Worm (Caenorhabditis elegans) whole organism, mixed stage, embryonic: ENCODE results near the gene flp-5.
"Not testable (repeated sequence)": the region's sequence is repeated elsewhere in the genome, so short reads cannot be mapped to it uniquely, and the experiment has no call there.

Experiments
- M03D4.4 ChIP-seq: sonication (generic microtip); optimal IDR thresholded peaks from 2 replicates; lab custom pipeline; 2017; ENCODE audit warnings: mild to moderate bottlenecking, missing genetic modification characterization, missing compliant biosample characterization
- bed-3 ChIP-seq: fragments of 200-800 bp; sonication (Bioruptor generic); optimal IDR thresholded peaks from 3 replicates; lab custom pipeline; 2018; ENCODE audit warnings: mild to moderate bottlenecking, missing genetic modification characterization, moderate library complexity, missing compliant biosample characterization
- blmp-1 ChIP-seq: fragments of 150-350 bp; optimal IDR thresholded peaks from 2 replicates; lab custom pipeline; 2014; ENCODE audit warnings: missing biosample characterization, missing genetic modification characterization
- ceh-39 ChIP-seq: fragments of 150-350 bp; optimal IDR thresholded peaks from 2 replicates; lab custom pipeline; 2014; ENCODE audit warnings: missing biosample characterization, missing genetic modification characterization
- ceh-43 ChIP-seq: fragments of 200-800 bp; sonication (Bioruptor generic); optimal IDR thresholded peaks from 2 replicates; lab custom pipeline; 2018; ENCODE audit warnings: mild to moderate bottlenecking, missing genetic modification characterization, moderate library complexity, missing compliant biosample characterization
- ceh-83 ChIP-seq: fragments of 200-800 bp; sonication (Bioruptor generic); optimal IDR thresholded peaks from 2 replicates; lab custom pipeline; 2018; ENCODE audit warnings: mild to moderate bottlenecking, missing genetic modification characterization, missing compliant biosample characterization
- ces-1 ChIP-seq: fragments of 150-350 bp; optimal IDR thresholded peaks from 2 replicates; lab custom pipeline; 2014; ENCODE audit warnings: missing biosample characterization, missing genetic modification reagents, missing genetic modification characterization
- cnd-1 ChIP-seq: fragments of 200-800 bp; sonication (Bioruptor generic); optimal IDR thresholded peaks from 2 replicates; lab custom pipeline; 2018; ENCODE audit warnings: mild to moderate bottlenecking, missing genetic modification characterization, missing compliant biosample characterization
- drap-1 ChIP-seq: fragments of 200-800 bp; sonication (Bioruptor generic); optimal IDR thresholded peaks from 3 replicates; lab custom pipeline; 2018; ENCODE audit warnings: mild to moderate bottlenecking, missing genetic modification characterization, missing compliant biosample characterization
- elt-1 ChIP-seq: sonication (generic microtip); optimal IDR thresholded peaks from 2 replicates; lab custom pipeline; 2017; ENCODE audit warnings: missing genetic modification characterization, mild to moderate bottlenecking, missing compliant biosample characterization, antibody characterized with exemption, moderate library complexity, borderline replicate concordance; ENCODE audit not compliant: insufficient read depth
- elt-3 ChIP-seq: fragments of 150-350 bp; optimal IDR thresholded peaks from 2 replicates; lab custom pipeline; 2014; ENCODE audit warnings: missing biosample characterization, missing genetic modification characterization
- ham-2 ChIP-seq: fragments of 200-800 bp; sonication (Bioruptor generic); optimal IDR thresholded peaks from 2 replicates; lab custom pipeline; 2018; ENCODE audit warnings: mild to moderate bottlenecking, missing genetic modification characterization, missing compliant biosample characterization
- hlh-1 ChIP-seq: fragments of 150-350 bp; optimal IDR thresholded peaks from 2 replicates; lab custom pipeline; 2014; ENCODE audit warnings: missing biosample characterization, missing genetic modification reagents, missing genetic modification characterization
- lin-13 ChIP-seq: fragments of 150-350 bp; optimal IDR thresholded peaks from 2 replicates; lab custom pipeline; 2014; ENCODE audit warnings: missing biosample characterization, missing genetic modification characterization
- lin-32 ChIP-seq: fragments of 200-800 bp; sonication (Bioruptor generic); optimal IDR thresholded peaks from 2 replicates; lab custom pipeline; 2018; ENCODE audit warnings: mild to moderate bottlenecking, missing genetic modification characterization, missing compliant biosample characterization
- lsy-2 ChIP-seq: fragments of 150-350 bp; optimal IDR thresholded peaks from 2 replicates; lab custom pipeline; 2014; ENCODE audit warnings: missing biosample characterization, missing genetic modification characterization
- mab-5 ChIP-seq: fragments of 150-350 bp; optimal IDR thresholded peaks from 2 replicates; lab custom pipeline; 2014; ENCODE audit warnings: missing biosample characterization, missing genetic modification characterization
- mep-1 ChIP-seq: fragments of 150-350 bp; optimal IDR thresholded peaks from 2 replicates; lab custom pipeline; 2017; ENCODE audit warnings: missing biosample characterization, missing genetic modification reagents, missing genetic modification characterization, inconsistent platforms
- mls-2 ChIP-seq: sonication (generic microtip); optimal IDR thresholded peaks from 2 replicates; lab custom pipeline; 2016; ENCODE audit warnings: mild to moderate bottlenecking, missing genetic modification characterization, moderate library complexity, missing compliant biosample characterization
- nhr-12 ChIP-seq: fragments of 150-350 bp; optimal IDR thresholded peaks from 2 replicates; lab custom pipeline; 2014; ENCODE audit warnings: missing biosample characterization, missing genetic modification characterization
- nhr-2 ChIP-seq: fragments of 150-350 bp; optimal IDR thresholded peaks from 2 replicates; lab custom pipeline; 2014; ENCODE audit warnings: missing biosample characterization, missing genetic modification characterization
- nhr-237 ChIP-seq: fragments of 150-350 bp; optimal IDR thresholded peaks from 2 replicates; lab custom pipeline; 2014; ENCODE audit warnings: missing biosample characterization, missing genetic modification characterization
- nhr-28 ChIP-seq: fragments of 150-350 bp; optimal IDR thresholded peaks from 2 replicates; lab custom pipeline; 2014; ENCODE audit warnings: missing biosample characterization, missing genetic modification characterization
- nhr-76 ChIP-seq: sonication (generic microtip); optimal IDR thresholded peaks from 2 replicates; lab custom pipeline; 2017; ENCODE audit warnings: missing biosample characterization, missing genetic modification characterization
- pha-4 ChIP-seq: fragments of 150-350 bp; optimal IDR thresholded peaks from 2 replicates; lab custom pipeline; 2018; ENCODE audit warnings: missing biosample characterization, missing genetic modification reagents, missing genetic modification characterization
- sem-2 ChIP-seq: fragments of 200-800 bp; sonication (Bioruptor generic); optimal IDR thresholded peaks from 2 replicates; lab custom pipeline; 2018; ENCODE audit warnings: mild to moderate bottlenecking, missing genetic modification characterization, missing compliant biosample characterization
- snpc-4 ChIP-seq: fragments of 150-350 bp; optimal IDR thresholded peaks from 2 replicates; lab custom pipeline; 2014; ENCODE audit warnings: missing biosample characterization, missing genetic modification characterization
- sptf-1 ChIP-seq: sonication (generic microtip); optimal IDR thresholded peaks from 2 replicates; lab custom pipeline; 2017; ENCODE audit warnings: mild to moderate bottlenecking, missing genetic modification characterization, moderate library complexity, missing compliant biosample characterization
- tbx-8 ChIP-seq: fragments of 200-800 bp; sonication (Bioruptor generic); optimal IDR thresholded peaks from 2 replicates; lab custom pipeline; 2018; ENCODE audit warnings: mild to moderate bottlenecking, missing genetic modification characterization, moderate library complexity, missing compliant biosample characterization
- unc-120 ChIP-seq: sonication (generic microtip); optimal IDR thresholded peaks from 2 replicates; lab custom pipeline; 2017; ENCODE audit warnings: missing genetic modification characterization, missing compliant biosample characterization; ENCODE audit not compliant: poor library complexity, severe bottlenecking
- unc-39 ChIP-seq: fragments of 150-350 bp; optimal IDR thresholded peaks from 2 replicates; lab custom pipeline; 2014; ENCODE audit warnings: missing biosample characterization, missing genetic modification characterization
- unc-62 ChIP-seq: fragments of 150-350 bp; optimal IDR thresholded peaks from 2 replicates; lab custom pipeline; 2014; ENCODE audit warnings: missing biosample characterization, missing genetic modification reagents, missing genetic modification characterization
- zip-8 ChIP-seq: fragments of 150-350 bp; optimal IDR thresholded peaks from 2 replicates; lab custom pipeline; 2014; ENCODE audit warnings: missing biosample characterization, missing genetic modification characterization
- ztf-11 ChIP-seq: fragments of 150-350 bp; optimal IDR thresholded peaks from 2 replicates; lab custom pipeline; 2014; ENCODE audit warnings: missing biosample characterization, missing genetic modification characterization

flp-5 gene

ce11 chrX:8523000-8523399 lies 5.0 kb upstream of the flp-5 start:
- no peak for TF ChIP-seq unc-120 (tag; lab: Kevin White, UChicago)
- no peak for TF ChIP-seq ztf-11
- TF ChIP-seq elt-3 (tag; lab: Kevin White, UChicago): no peak
- TF ChIP-seq pha-4 (tag; lab: Kevin White, UChicago): no peak
- no peak for TF ChIP-seq elt-1
- no peak for TF ChIP-seq nhr-2 (tag; lab: Kevin White, UChicago)
- no peak for TF ChIP-seq mep-1
- no peak for TF ChIP-seq ces-1 (GFP tag; lab: Kevin White, UChicago)
- TF ChIP-seq unc-39 (tag; lab: Kevin White, UChicago): no peak
- TF ChIP-seq snpc-4 (tag; lab: Kevin White, UChicago): no peak
- no peak for TF ChIP-seq mab-5 (tag; lab: Kevin White, UChicago)
- TF ChIP-seq lin-32 (GFP tag; lab: Kevin White, UChicago): no peak

DNA sequence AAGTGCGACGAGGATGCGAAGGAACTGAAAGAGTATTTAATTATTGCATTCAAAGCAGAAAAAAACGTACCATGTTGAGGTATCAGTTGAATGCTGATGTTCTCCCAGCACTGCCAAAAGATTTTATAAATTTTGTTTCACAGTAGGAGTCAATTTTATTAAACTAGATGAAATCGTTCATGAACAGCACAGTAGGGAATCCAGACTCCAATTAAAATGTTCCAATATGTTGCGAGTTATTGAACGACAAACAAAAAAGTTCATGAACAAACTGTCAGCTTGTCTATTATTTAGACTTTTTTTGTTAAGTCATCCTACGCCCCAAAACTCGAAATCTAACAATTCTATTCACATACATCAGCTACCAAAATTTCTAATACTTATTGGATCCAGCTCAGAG lies 7.0 kb downstream of the flp-5 start, which contains the start of gene nspc-1:
TSS of gene nspc-1 (minus strand) at position 101 of the 400 bp plus-strand sequence.
- TF ChIP-seq ceh-83; mab-5 (tag; lab: Kevin White, UChicago); ztf-11: not testable (repeated sequence)

DNA sequence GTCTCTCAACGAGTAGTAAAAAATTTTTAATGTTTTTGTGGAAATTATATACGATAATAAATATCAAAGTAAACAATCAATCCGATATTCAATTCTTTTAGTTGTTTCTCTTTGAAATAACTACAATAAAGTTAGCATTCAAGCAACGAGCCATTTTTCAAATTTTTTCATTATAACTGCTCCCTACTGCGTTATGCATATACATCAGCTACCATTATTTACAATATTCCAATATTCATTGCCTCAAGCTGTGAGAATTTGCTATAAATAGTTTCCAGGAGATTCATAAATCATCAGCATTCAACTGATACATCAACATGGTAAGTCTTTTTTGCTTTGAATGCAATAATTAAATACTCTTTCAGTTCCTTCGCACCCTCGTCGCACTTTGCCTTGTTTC lies 8.7 kb downstream of the flp-5 start, which contains the start of gene nspc-3:
TSS of gene nspc-3 (plus strand) at position 301 of the 400 bp plus-strand sequence.
- TF ChIP-seq lin-32 (GFP tag; lab: Kevin White, UChicago) (no peak), nhr-237 (tag; lab: Kevin White, UChicago) (no peak), nhr-2 (tag; lab: Kevin White, UChicago) (no peak), sem-2 (GFP tag; lab: Kevin White, UChicago) (no peak), lin-13 (tag; lab: Kevin White, UChicago) (no peak), ceh-83 (no peak), unc-39 (tag; lab: Kevin White, UChicago) (no peak), nhr-28 (tag; lab: Kevin White, UChicago) (no peak), blmp-1 (no peak), elt-3 (tag; lab: Kevin White, UChicago) (no peak)

DNA sequence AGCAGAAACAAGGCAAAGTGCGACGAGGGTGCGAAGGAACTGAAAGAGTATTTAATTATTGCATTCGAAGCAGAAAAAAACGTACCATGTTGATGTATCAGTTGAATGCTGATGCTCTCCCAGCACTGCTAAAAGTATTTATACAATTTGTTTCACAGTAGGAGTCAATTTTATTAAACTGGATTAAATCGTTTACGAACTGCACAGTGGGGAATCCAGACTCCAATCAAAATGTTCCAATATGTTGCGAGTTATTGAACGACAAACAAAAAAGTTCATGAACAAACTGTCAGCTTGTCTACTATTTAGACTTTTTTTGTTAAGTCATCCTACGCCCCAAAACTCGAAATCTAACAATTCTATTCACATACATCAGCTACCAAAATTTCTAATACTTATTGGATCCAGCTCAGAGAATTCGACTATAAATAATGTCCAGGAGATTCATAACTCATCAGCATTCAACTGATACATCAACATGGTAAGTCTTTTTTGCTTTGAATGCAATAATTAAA lies 10.3 kb downstream of the flp-5 start, which contains the start of the genes nspc-4 and nspc-5:
TSS of gene nspc-4 (minus strand) at position 101 of the 515 bp plus-strand sequence.
TSS of gene nspc-5 (plus strand) at position 465 of the 515 bp plus-strand sequence.
- TF ChIP-seq ceh-43 (GFP tag; lab: Kevin White, UChicago); unc-120 (tag; lab: Kevin White, UChicago); lin-13 (tag; lab: Kevin White, UChicago): not testable (repeated sequence)

DNA sequence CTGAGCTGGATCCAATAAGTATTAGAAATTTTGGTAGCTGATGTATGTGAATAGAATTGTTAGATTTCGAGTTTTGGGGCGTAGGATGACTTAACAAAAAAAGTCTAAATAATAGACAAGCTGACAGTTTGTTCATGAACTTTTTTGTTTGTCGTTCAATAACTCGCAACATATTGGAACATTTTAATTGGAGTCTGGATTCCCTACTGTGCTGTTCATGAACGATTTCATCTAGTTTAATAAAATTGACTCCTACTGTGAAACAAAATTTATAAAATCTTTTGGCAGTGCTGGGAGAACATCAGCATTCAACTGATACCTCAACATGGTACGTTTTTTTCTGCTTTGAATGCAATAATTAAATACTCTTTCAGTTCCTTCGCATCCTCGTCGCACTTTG lies 13.5 kb downstream of the flp-5 start, which contains the start of gene nspc-7:
TSS of gene nspc-7 (plus strand) at position 301 of the 400 bp plus-strand sequence.
- TF ChIP-seq nhr-2, mls-2, ceh-39 (tag; lab: Kevin White, UChicago): not testable (repeated sequence)

DNA sequence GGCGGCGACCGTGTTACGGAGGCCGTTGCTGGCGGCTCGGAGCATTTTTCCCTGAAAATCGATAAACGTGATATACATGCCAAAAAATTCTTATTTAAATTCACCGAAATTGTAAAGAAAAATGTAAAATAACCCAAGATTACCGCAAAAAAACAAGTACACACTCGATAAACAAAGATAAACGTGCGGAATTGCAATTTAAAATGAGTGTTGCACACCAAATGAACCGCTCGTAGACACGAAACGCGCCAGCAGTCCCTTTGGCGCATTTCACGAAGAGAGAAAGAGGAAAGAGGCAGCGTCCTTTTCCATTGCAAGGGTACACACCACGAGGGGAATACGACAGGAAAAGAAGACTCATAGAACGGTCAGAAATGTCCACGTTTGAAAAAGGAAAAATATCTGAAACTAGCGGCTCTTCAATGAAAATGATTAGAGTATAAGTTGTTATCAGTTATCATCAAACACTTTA lies 18.0 kb downstream of the flp-5 start, which contains the start of gene sdha-1:
TSS of gene sdha-1 (minus strand) at position 51 of the 472 bp plus-strand sequence.
- TF ChIP-seq nhr-28 (tag; lab: Kevin White, UChicago) (no peak), sptf-1 (tag; lab: Kevin White, UChicago) (no peak), nhr-12 (tag; lab: Kevin White, UChicago) (no peak), ceh-43 (GFP tag; lab: Kevin White, UChicago) (no peak), mab-5 (tag; lab: Kevin White, UChicago) (no peak), blmp-1 (no peak), pha-4 (tag; lab: Kevin White, UChicago) (peak; percentile 54), mls-2 (tag; lab: Kevin White, UChicago) (no peak), lin-32 (GFP tag; lab: Kevin White, UChicago) (no peak), ces-1 (GFP tag; lab: Kevin White, UChicago) (no peak), M03D4.4 (no peak), zip-8 (no peak), bed-3 (GFP tag; lab: Kevin White, UChicago) (no peak), unc-62 (GFP tag; lab: Kevin White, UChicago) (no peak), lin-13 (tag; lab: Kevin White, UChicago) (peak; percentile 71), ceh-39 (tag; lab: Kevin White, UChicago) (peak; percentile 2), unc-120 (tag; lab: Kevin White, UChicago) (peak; percentile 50), sem-2 (GFP tag; lab: Kevin White, UChicago) (no peak), tbx-8 (GFP tag; lab: Kevin White, UChicago) (no peak), mep-1 (peak; percentile 74), ceh-83 (no peak), snpc-4 (tag; lab: Kevin White, UChicago) (no peak), ham-2 (GFP tag; lab: Kevin White, UChicago) (no peak), nhr-2 (tag; lab: Kevin White, UChicago) (no peak), unc-39 (tag; lab: Kevin White, UChicago) (no peak), elt-1 (no peak), nhr-76 (tag; lab: Kevin White, UChicago) (no peak), ztf-11 (no peak), cnd-1 (peak; percentile 6), drap-1 (GFP tag; lab: Kevin White, UChicago) (peak; percentile 37), hlh-1 (tag; lab: Kevin White, UChicago) (peak; percentile 54), nhr-237 (tag; lab: Kevin White, UChicago) (peak; percentile 53), elt-3 (tag; lab: Kevin White, UChicago) (no peak), lsy-2 (tag; lab: Kevin White, UChicago) (no peak)
